Worm (Caenorhabditis elegans): Measurements from ENCODE around the gene tbx-41.
A peak's percentile ranks its signal among the peaks of the same experiment; 100 is the strongest.

Gene tbx-41

DNA sequence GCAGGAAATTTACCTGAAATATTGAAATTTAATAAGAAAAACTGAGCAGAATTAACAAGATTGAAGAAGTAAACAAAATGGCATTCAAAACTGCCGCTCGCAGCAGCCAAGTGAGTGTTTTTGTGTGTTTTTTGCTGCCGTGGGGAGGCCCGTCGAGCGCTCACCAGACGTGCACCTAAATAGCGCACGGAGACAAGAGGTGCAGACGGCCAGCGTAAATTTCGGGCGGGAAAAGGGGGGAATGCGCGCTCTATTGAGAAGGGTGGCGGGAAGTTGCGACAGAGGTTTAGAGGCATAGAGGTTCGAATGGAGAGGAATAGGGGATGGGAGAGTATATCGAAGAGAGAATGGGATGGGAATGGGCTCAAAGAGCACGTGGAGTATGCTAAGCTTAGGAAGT, 8.9 kb upstream of the tbx-41 start, which contains the start of gene ceh-39:
Gene ceh-39 (minus strand): TSS at position 13 of the 400 bp plus-strand sequence.
- no peak for TF ChIP-seq ceh-24 (tag; optimal IDR thresholded peaks at IDR 0.05)
- TF ChIP-seq hlh-30 (tag; optimal IDR thresholded peaks at IDR 0.05; ENCODE audit: insufficient read depth), result peak; percentile 36
- TF ChIP-seq fkh-10 (GFP tag; optimal IDR thresholded peaks at IDR 0.05), result peak; percentile 9
- peak; percentile 3 for TF ChIP-seq fkh-6 (tag; optimal IDR thresholded peaks at IDR 0.05)
- TF ChIP-seq ceh-14 (tag; optimal IDR thresholded peaks at IDR 0.05), result peak; percentile 16
- TF ChIP-seq zip-5 (tag; optimal IDR thresholded peaks at IDR 0.05), result no peak
- peak; percentile 76 for TF ChIP-seq nfya-1 (tag; optimal IDR thresholded peaks at IDR 0.05)
- no peak for TF ChIP-seq hlh-13 (GFP tag; optimal IDR thresholded peaks at IDR 0.05)
- TF ChIP-seq dve-1 (tag; optimal IDR thresholded peaks at IDR 0.05), result no peak
- peak; percentile 27 for TF ChIP-seq elt-2 (tag; optimal IDR thresholded peaks at IDR 0.05)
- peak; percentile 66 for TF ChIP-seq tbx-2 (tag; optimal IDR thresholded peaks at IDR 0.05)
- peak; percentile 94 for TF ChIP-seq sdc-2 (tag; optimal IDR thresholded peaks at IDR 0.05)
- no peak for TF ChIP-seq gmeb-2 (tag; optimal IDR thresholded peaks at IDR 0.05)
- no peak for TF ChIP-seq F13H6.1 (tag; optimal IDR thresholded peaks at IDR 0.05)
- TF ChIP-seq ceh-34 (tag; optimal IDR thresholded peaks at IDR 0.05), result peak; percentile 59
- no peak for TF ChIP-seq ahr-1 (tag; optimal IDR thresholded peaks at IDR 0.05)
- peak; percentile 70 for TF ChIP-seq unc-42 (tag; optimal IDR thresholded peaks at IDR 0.05)
- peak; percentile 11 for TF ChIP-seq ceh-19 (GFP tag; optimal IDR thresholded peaks at IDR 0.05)
- TF ChIP-seq ref-2 (tag; optimal IDR thresholded peaks at IDR 0.05), result peak; percentile 74
- TF ChIP-seq ceh-31 (tag; optimal IDR thresholded peaks at IDR 0.05), result peak; percentile 84
- TF ChIP-seq ceh-18 (tag; optimal IDR thresholded peaks at IDR 0.05), result peak; percentile 65
- TF ChIP-seq ceh-2 (tag; optimal IDR thresholded peaks at IDR 0.05), result peak; percentile 44
- peak; percentile 55 for TF ChIP-seq unc-55 (GFP tag; optimal IDR thresholded peaks at IDR 0.05)
- peak; percentile 22 for TF ChIP-seq pqm-1 (tag; optimal IDR thresholded peaks at IDR 0.05)
- TF ChIP-seq mec-3 (tag; optimal IDR thresholded peaks at IDR 0.05; ENCODE audit: borderline replicate concordance), result no peak
- peak; percentile 37 for TF ChIP-seq C08G9.2 (tag; optimal IDR thresholded peaks at IDR 0.05)
- no peak for TF ChIP-seq rnt-1 (tag; optimal IDR thresholded peaks at IDR 0.05)
- peak; percentile 20 for TF ChIP-seq T23F11.4 (GFP tag; optimal IDR thresholded peaks at IDR 0.05)

DNA sequence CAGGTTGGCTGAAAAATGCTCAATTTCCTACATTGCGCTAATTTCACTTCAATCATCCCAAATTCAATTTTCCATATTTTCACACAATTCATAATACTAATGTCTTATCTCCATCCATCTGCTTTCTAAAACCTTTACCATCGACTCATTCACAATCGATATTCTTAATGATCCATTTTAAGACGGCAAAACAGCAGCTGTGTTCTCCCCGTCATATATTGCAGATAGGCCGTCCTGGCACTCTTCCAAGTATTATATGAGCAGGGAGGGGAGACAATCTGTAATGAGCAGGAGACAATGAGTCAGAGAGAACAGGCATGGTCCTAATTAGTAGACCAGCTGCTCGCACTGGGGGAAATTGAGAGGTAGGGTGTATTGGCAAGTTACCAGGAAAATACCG, 7.3 kb upstream of the tbx-41 start:
- TF ChIP-seq sdc-2 (tag; optimal IDR thresholded peaks at IDR 0.05) (no peak), pha-2 (tag; optimal IDR thresholded peaks at IDR 0.05) (no peak), zip-5 (tag; optimal IDR thresholded peaks at IDR 0.05) (no peak), pqm-1 (tag; optimal IDR thresholded peaks at IDR 0.05) (no peak), ceh-6 (GFP tag; optimal IDR thresholded peaks at IDR 0.05) (no peak), odd-2 (tag; optimal IDR thresholded peaks at IDR 0.05) (no peak), hlh-6 (tag; optimal IDR thresholded peaks at IDR 0.05) (no peak), ceh-30 (tag; optimal IDR thresholded peaks at IDR 0.05) (no peak), npax-4 (tag; optimal IDR thresholded peaks at IDR 0.05) (no peak), ceh-22 (tag; optimal IDR thresholded peaks at IDR 0.05) (no peak), hlh-30 (tag; optimal IDR thresholded peaks at IDR 0.05; ENCODE audit: insufficient read depth) (no peak), lin-11 (tag; optimal IDR thresholded peaks at IDR 0.05) (no peak), tbx-7 (tag; optimal IDR thresholded peaks at IDR 0.05) (no peak), ets-4 (tag; optimal IDR thresholded peaks at IDR 0.05) (no peak), ceh-48 (tag; optimal IDR thresholded peaks at IDR 0.05) (no peak), K02D7.2 (tag; optimal IDR thresholded peaks at IDR 0.05) (no peak)

DNA sequence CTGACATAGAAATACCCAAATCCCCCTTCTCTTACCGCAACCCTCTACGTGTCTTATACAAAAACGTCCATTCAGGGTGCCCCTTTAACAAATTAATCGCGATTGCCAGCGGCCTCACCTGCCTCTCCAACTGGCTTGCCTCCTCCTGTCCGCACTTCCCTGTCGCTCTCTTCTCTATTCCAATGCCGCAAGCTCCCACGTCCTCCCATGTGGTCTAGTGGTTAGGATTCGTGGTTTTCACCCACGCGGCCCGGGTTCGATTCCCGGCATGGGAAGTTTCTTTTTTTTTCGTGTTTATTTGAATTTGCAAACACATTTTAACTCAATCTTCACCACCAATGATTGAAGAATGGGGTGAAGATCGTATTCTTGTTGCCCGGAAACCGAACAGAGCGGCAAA, 6.4 kb upstream of the tbx-41 start:
- TF ChIP-seq C08G9.2 (tag; optimal IDR thresholded peaks at IDR 0.05), result peak; percentile 75
- TF ChIP-seq lin-11 (tag; optimal IDR thresholded peaks at IDR 0.05), result peak; percentile 62
- peak; percentile 82 for TF ChIP-seq ttx-3 (tag; optimal IDR thresholded peaks at IDR 0.05)
- TF ChIP-seq gmeb-2 (tag; optimal IDR thresholded peaks at IDR 0.05), result peak; percentile 61
- no peak for TF ChIP-seq odd-2 (tag; optimal IDR thresholded peaks at IDR 0.05)
- no peak for TF ChIP-seq pax-1 (tag; optimal IDR thresholded peaks at IDR 0.05)
- TF ChIP-seq ama-1 (optimal IDR thresholded peaks at IDR 0.05), result no peak
- TF ChIP-seq rnt-1 (tag; optimal IDR thresholded peaks at IDR 0.05), result peak; percentile 85
- peak; percentile 97 for TF ChIP-seq sdc-2 (tag; optimal IDR thresholded peaks at IDR 0.05)
- no peak for TF ChIP-seq fkh-10 (GFP tag; optimal IDR thresholded peaks at IDR 0.05)
- TF ChIP-seq mec-3 (tag; optimal IDR thresholded peaks at IDR 0.05; ENCODE audit: borderline replicate concordance), result peak; percentile 32
- peak; percentile 85 for TF ChIP-seq ceh-34 (tag; optimal IDR thresholded peaks at IDR 0.05)
- TF ChIP-seq npax-4 (tag; optimal IDR thresholded peaks at IDR 0.05), result peak; percentile 30
- peak; percentile 45 for TF ChIP-seq K09A11.1 (tag; optimal IDR thresholded peaks at IDR 0.05; ENCODE audit: insufficient read depth)
- peak; percentile 64 for TF ChIP-seq fax-1 (tag; optimal IDR thresholded peaks at IDR 0.05)
- TF ChIP-seq ceh-19 (GFP tag; optimal IDR thresholded peaks at IDR 0.05), result peak; percentile 67
- peak; percentile 35 for TF ChIP-seq zip-5 (tag; optimal IDR thresholded peaks at IDR 0.05)
- peak; percentile 53 for TF ChIP-seq unc-86 (tag; optimal IDR thresholded peaks at IDR 0.05)
- peak; percentile 82 for TF ChIP-seq fkh-6 (tag; optimal IDR thresholded peaks at IDR 0.05)
- TF ChIP-seq hlh-15 (tag; optimal IDR thresholded peaks at IDR 0.05), result peak; percentile 74
- peak; percentile 51 for TF ChIP-seq hlh-8 (tag; optimal IDR thresholded peaks at IDR 0.05)
- peak; percentile 85 for TF ChIP-seq elt-2 (tag; optimal IDR thresholded peaks at IDR 0.05)
- TF ChIP-seq ceh-48 (tag; optimal IDR thresholded peaks at IDR 0.05), result peak; percentile 49
- peak; percentile 68 for TF ChIP-seq K02D7.2 (tag; optimal IDR thresholded peaks at IDR 0.05)
